Fruit fly (Drosophila melanogaster) whole organism, embryonic: ENCODE measurements around the gene CG10185.

Source experiments
- Abd-B ChIP-seq: fragments of 200-800 bp; sonication (Bioruptor generic); optimal IDR thresholded peaks from 2 replicates; lab custom pipeline; 2018; ENCODE audit warnings: missing biosample characterization, mild to moderate bottlenecking, missing genetic modification characterization, moderate library complexity
- Ada2b ChIP-seq: fragments of 200-800 bp; sonication (Bioruptor generic); IDR thresholded peaks from 2 replicates; pipeline ENCODE4 v1.3.6; 2022; ENCODE audit warnings: missing biosample characterization, missing genetic modification characterization
- Atf3 ChIP-seq: fragments of 200-800 bp; sonication (Bioruptor generic); optimal IDR thresholded peaks from 3 replicates; lab custom pipeline; 2016; ENCODE audit warnings: missing biosample characterization, missing genetic modification characterization
- Blimp-1 ChIP-seq: fragments of 200-800 bp; sonication (Bioruptor generic); optimal IDR thresholded peaks from 3 replicates; lab custom pipeline; 2018; ENCODE audit warnings: missing biosample characterization, missing genetic modification characterization, mild to moderate bottlenecking, moderate library complexity, missing genetic modification reagents
- CG10274 ChIP-seq: fragments of 200-800 bp; sonication (Bioruptor generic); optimal IDR thresholded peaks from 3 replicates; lab custom pipeline; 2017; ENCODE audit warnings: missing biosample characterization, mild to moderate bottlenecking, missing genetic modification characterization
- CG10431 ChIP-seq: fragments of 200-800 bp; sonication (Bioruptor generic); optimal IDR thresholded peaks from 3 replicates; lab custom pipeline; 2018; ENCODE audit warnings: missing biosample characterization, mild to moderate bottlenecking, missing genetic modification characterization
- CG10979 ChIP-seq: fragments of 200-800 bp; sonication (Bioruptor generic); optimal IDR thresholded peaks from 2 replicates; lab custom pipeline; 2018; ENCODE audit warnings: missing biosample characterization, mild to moderate bottlenecking, missing genetic modification characterization, moderate library complexity
- CG13424 ChIP-seq: fragments of 200-800 bp; sonication (Bioruptor generic); optimal IDR thresholded peaks from 2 replicates; lab custom pipeline; 2019; ENCODE audit warnings: missing biosample characterization, mild to moderate bottlenecking, missing genetic modification characterization, moderate library complexity
- CG13624 ChIP-seq: fragments of 200-800 bp; sonication (Bioruptor generic); optimal IDR thresholded peaks from 2 replicates; lab custom pipeline; 2016; ENCODE audit warnings: missing biosample characterization, missing genetic modification characterization
- CG14441 ChIP-seq: fragments of 200-800 bp; sonication (Bioruptor generic); IDR thresholded peaks from 2 replicates; pipeline ENCODE4 v1.3.6; 2022; ENCODE audit warnings: missing biosample characterization, missing genetic modification characterization
- CG1602 ChIP-seq: fragments of 200-800 bp; sonication (Bioruptor generic); optimal IDR thresholded peaks from 3 replicates; lab custom pipeline; 2016; ENCODE audit warnings: missing biosample characterization, missing genetic modification characterization
- CG2678 ChIP-seq: fragments of 200-800 bp; sonication (Bioruptor generic); optimal IDR thresholded peaks from 3 replicates; lab custom pipeline; 2019; ENCODE audit warnings: missing biosample characterization, mild to moderate bottlenecking, missing genetic modification characterization, moderate library complexity
- CG3065 ChIP-seq: fragments of 200-800 bp; sonication (Bioruptor generic); optimal IDR thresholded peaks from 2 replicates; lab custom pipeline; 2016; ENCODE audit warnings: missing biosample characterization, missing genetic modification characterization
- CG34376 ChIP-seq: fragments of 200-800 bp; sonication (Bioruptor generic); optimal IDR thresholded peaks from 2 replicates; lab custom pipeline; 2018; ENCODE audit warnings: missing biosample characterization, mild to moderate bottlenecking, missing genetic modification characterization
- CG4730 ChIP-seq: fragments of 200-800 bp; sonication (Bioruptor generic); IDR thresholded peaks from 2 replicates; pipeline ENCODE4 v1.3.6; 2022; ENCODE audit warnings: missing biosample characterization, missing genetic modification characterization
- CG6654 ChIP-seq: fragments of 200-800 bp; sonication (Bioruptor generic); optimal IDR thresholded peaks from 2 replicates; lab custom pipeline; 2017; ENCODE audit warnings: missing biosample characterization, mild to moderate bottlenecking, missing genetic modification characterization
- CG7372 ChIP-seq: fragments of 200-800 bp; sonication (Bioruptor generic); IDR thresholded peaks from 2 replicates; pipeline ENCODE4 v1.3.6; 2022; ENCODE audit warnings: missing biosample characterization, missing genetic modification characterization
- CkIIα-i1 ChIP-seq: fragments of 200-800 bp; sonication (Bioruptor generic); IDR thresholded peaks from 2 replicates; pipeline ENCODE4 v1.3.6; 2022; ENCODE audit warnings: missing biosample characterization, missing genetic modification characterization
- D ChIP-seq, 2 experiments: fragments of 200-800 bp in 1 of 2; fragments of >200 bp in 1 of 2; sonication (Bioruptor generic) in 1 of 2; optimal IDR thresholded peaks; 2 replicates in 1 of 2; 3 replicates in 1 of 2; lab custom pipeline; 2017; ENCODE audit warnings: mild to moderate bottlenecking in 1 of 2, missing biosample characterization in 1 of 2, missing genetic modification characterization in 1 of 2, missing genetic modification reagents in 1 of 2
- Dek ChIP-seq: fragments of 200-800 bp; sonication (Bioruptor generic); optimal IDR thresholded peaks from 3 replicates; lab custom pipeline; 2019; ENCODE audit warnings: missing biosample characterization, mild to moderate bottlenecking, missing genetic modification characterization, moderate library complexity
- Dll ChIP-seq: fragments of 200-800 bp; sonication (Bioruptor generic); IDR thresholded peaks from 4 replicates; pipeline ENCODE4 v1.3.6; 2022; ENCODE audit warnings: missing biosample characterization, missing genetic modification characterization; ENCODE audit not compliant: partially characterized antibody
- GATAe ChIP-seq: fragments of 200-800 bp; sonication (Bioruptor generic); conservative IDR thresholded peaks from 2 replicates; pipeline ENCODE4 v1.3.6; 2022; ENCODE audit warnings: missing biosample characterization, missing genetic modification characterization
- Hand ChIP-seq: fragments of 200-800 bp; sonication (Bioruptor generic); optimal IDR thresholded peaks from 2 replicates; lab custom pipeline; 2017; ENCODE audit warnings: mild to moderate bottlenecking, missing biosample characterization, missing genetic modification reagents, missing genetic modification characterization
- HmgD ChIP-seq: fragments of 200-800 bp; sonication (Bioruptor generic); optimal IDR thresholded peaks from 3 replicates; lab custom pipeline; 2016; ENCODE audit warnings: missing biosample characterization, missing genetic modification characterization
- Med ChIP-seq: fragments of 200-800 bp; sonication (Bioruptor generic); peaks from one replicate; lab custom pipeline; 2016; ENCODE audit warnings: missing biosample characterization, missing genetic modification characterization, mild to moderate bottlenecking, inconsistent platforms, moderate library complexity
- Meics ChIP-seq: fragments of 200-800 bp; sonication (Bioruptor generic); optimal IDR thresholded peaks from 2 replicates; lab custom pipeline; 2017; ENCODE audit warnings: missing biosample characterization, mild to moderate bottlenecking, missing genetic modification characterization
- Ptx1 ChIP-seq: fragments of 200-800 bp; sonication (Bioruptor generic); IDR thresholded peaks from 2 replicates; pipeline ENCODE4 v1.3.6; 2022; ENCODE audit warnings: missing biosample characterization, missing genetic modification characterization
- Rx ChIP-seq: fragments of 200-800 bp; sonication (Bioruptor generic); IDR thresholded peaks from 2 replicates; pipeline ENCODE4 v1.3.6; 2022; ENCODE audit warnings: missing biosample characterization, missing genetic modification characterization
- Scr ChIP-seq: fragments of 200-800 bp; sonication (Bioruptor generic); IDR thresholded peaks from 2 replicates; pipeline ENCODE4 v1.3.6; 2022; ENCODE audit warnings: missing biosample characterization, missing genetic modification characterization; ENCODE audit not compliant: partially characterized antibody
- Sox102F ChIP-seq: fragments of 200-800 bp; sonication (Bioruptor generic); optimal IDR thresholded peaks from 2 replicates; lab custom pipeline; 2018; ENCODE audit warnings: missing biosample characterization, mild to moderate bottlenecking, missing genetic modification characterization, moderate library complexity
- cg ChIP-seq: fragments of 200-800 bp; sonication (Bioruptor generic); optimal IDR thresholded peaks from 3 replicates; lab custom pipeline; 2019; ENCODE audit warnings: missing biosample characterization, mild to moderate bottlenecking, missing genetic modification characterization, moderate library complexity
- chm ChIP-seq: fragments of 200-800 bp; sonication (Bioruptor generic); IDR thresholded peaks from 2 replicates; pipeline ENCODE4 v1.3.6; 2022; ENCODE audit warnings: missing biosample characterization, missing genetic modification characterization
- dm ChIP-seq: fragments of 200-800 bp; sonication (Bioruptor generic); optimal IDR thresholded peaks from 3 replicates; lab custom pipeline; 2016; ENCODE audit warnings: missing biosample characterization, missing genetic modification characterization
- gcm ChIP-seq: fragments of 200-800 bp; sonication (Bioruptor generic); optimal IDR thresholded peaks from 2 replicates; lab custom pipeline; 2019; ENCODE audit warnings: missing biosample characterization, mild to moderate bottlenecking, missing genetic modification characterization, moderate library complexity
- gcm2 ChIP-seq: fragments of 200-800 bp; sonication (Bioruptor generic); optimal IDR thresholded peaks from 2 replicates; lab custom pipeline; 2016; ENCODE audit warnings: missing biosample characterization, missing genetic modification characterization
- gem ChIP-seq: fragments of 200-800 bp; sonication (Bioruptor generic); optimal IDR thresholded peaks from 2 replicates; lab custom pipeline; 2019; ENCODE audit warnings: missing biosample characterization, mild to moderate bottlenecking, missing genetic modification characterization, moderate library complexity
- inv ChIP-seq: fragments of 200-800 bp; sonication (Bioruptor generic); IDR thresholded peaks from 2 replicates; pipeline ENCODE4 v1.3.6; 2022; ENCODE audit warnings: missing biosample characterization, missing genetic modification characterization; ENCODE audit not compliant: partially characterized antibody
- pan ChIP-seq, 4 experiments: fragments of >200 bp in 3 of 4; fragments of 200-800 bp in 1 of 4; sonication (Bioruptor generic) in 1 of 4; optimal IDR thresholded peaks in 3 of 4; IDR thresholded peaks in 1 of 4; 2 replicates each; pipeline versions ENCODE4 v1.3.6 to Lab custom; 2017 to 2022; ENCODE audit warnings: missing biosample characterization in 2 of 4, missing genetic modification characterization in 2 of 4, mixed read lengths in 1 of 4
- pb ChIP-seq: fragments of 200-800 bp; sonication (Bioruptor generic); optimal IDR thresholded peaks from 3 replicates; lab custom pipeline; 2016; ENCODE audit warnings: missing biosample characterization, missing genetic modification characterization
- pfk ChIP-seq: fragments of 200-800 bp; sonication (Bioruptor generic); optimal IDR thresholded peaks from 2 replicates; lab custom pipeline; 2018; ENCODE audit warnings: missing biosample characterization, mild to moderate bottlenecking, missing genetic modification characterization, moderate library complexity
- psq ChIP-seq: fragments of 200-800 bp; sonication (Bioruptor generic); optimal IDR thresholded peaks from 2 replicates; lab custom pipeline; 2017; ENCODE audit warnings: missing biosample characterization, missing genetic modification characterization
- pum ChIP-seq: fragments of 200-800 bp; sonication (Bioruptor generic); optimal IDR thresholded peaks from 2 replicates; lab custom pipeline; 2016; ENCODE audit warnings: missing biosample characterization, missing genetic modification characterization
- sc ChIP-seq, 3 experiments: fragments of >200 bp in 2 of 3; fragments of 200-800 bp in 1 of 3; sonication (Bioruptor generic) in 1 of 3; optimal IDR thresholded peaks; 2 replicates in 2 of 3; 3 replicates in 1 of 3; lab custom pipeline; 2017; ENCODE audit warnings: mild to moderate bottlenecking in 1 of 3, missing biosample characterization in 1 of 3, missing genetic modification characterization in 1 of 3, missing genetic modification reagents in 1 of 3
- stc ChIP-seq: fragments of 200-800 bp; sonication (Bioruptor generic); IDR thresholded peaks from 2 replicates; pipeline ENCODE4 v1.3.6; 2022; ENCODE audit warnings: missing biosample characterization, missing genetic modification characterization
- usp ChIP-seq: fragments of >200 bp; optimal IDR thresholded peaks from 2 replicates; lab custom pipeline; 2017; ENCODE audit warnings: missing biosample characterization, missing genetic modification characterization
- wdn ChIP-seq: fragments of 200-800 bp; sonication (Bioruptor generic); IDR thresholded peaks from 2 replicates; pipeline ENCODE4 v1.3.6; 2022; ENCODE audit warnings: missing biosample characterization, missing genetic modification characterization

Gene CG10185

DNA sequence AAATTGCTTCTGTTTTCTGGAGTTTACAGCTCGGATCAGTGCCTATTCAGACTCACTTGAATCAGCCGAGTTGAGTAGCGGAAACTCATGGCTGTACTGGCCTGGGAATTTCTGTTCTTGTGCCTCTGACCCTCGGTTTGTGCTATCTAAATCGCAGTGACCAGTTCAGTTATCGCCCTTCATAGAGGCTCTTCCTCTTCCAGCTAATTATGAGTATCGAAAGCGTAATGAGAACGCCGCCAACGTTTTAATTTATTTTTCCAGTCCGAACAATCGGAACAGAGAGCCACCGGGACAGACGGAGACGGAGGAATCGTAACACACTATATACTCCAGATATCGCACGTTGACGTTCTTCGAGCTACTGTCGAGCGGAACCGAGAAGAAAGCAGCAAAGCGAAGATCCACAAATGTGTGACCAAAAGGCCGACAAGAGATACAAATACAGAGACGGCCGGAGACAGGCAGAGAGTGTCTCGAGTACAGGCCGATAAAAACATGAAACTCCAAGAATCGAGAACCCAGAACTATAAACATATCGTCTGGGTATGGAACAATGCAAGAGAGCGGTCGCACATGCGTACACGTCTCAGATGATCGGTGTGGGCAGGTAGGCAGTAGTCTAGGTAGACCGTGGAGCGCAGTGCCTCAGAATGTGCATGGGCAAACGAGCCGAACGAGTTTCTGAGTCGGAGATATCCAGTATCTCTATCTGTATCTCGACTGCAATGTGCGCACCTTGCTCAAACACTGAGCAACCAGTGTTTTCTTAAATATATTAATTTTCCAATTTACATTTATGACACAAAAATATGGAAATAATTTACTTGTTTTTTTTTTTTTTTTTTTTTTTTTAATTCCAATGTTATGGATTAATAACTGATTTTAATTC, 4.5 kb upstream of the CG10185 start (continued):
- TF ChIP-seq pum (GFP tag; lab: Kevin White, UChicago) (no peak), Abd-B (GFP tag; lab: Kevin White, UChicago) (no peak), CkIIα-i1 (GFP tag; lab: Robert Waterston, UW) (no peak), Sox102F (peak; percentile 80), CG7372 (GFP tag; lab: Robert Waterston, UW) (0 out of 2 replicates have a peak, but pooled peaks have one; percentile 14), CG6654 (no peak), Med (GFP tag; lab: Kevin White, UChicago) (no peak), pfk (no peak), CG3065 (GFP tag; lab: Kevin White, UChicago) (no peak), dm (GFP tag; lab: Kevin White, UChicago) (peak; percentile 24), Dek (tag; lab: Kevin White, UChicago) (no peak), psq (peak; percentile 56), Ptx1 (GFP tag; lab: Robert Waterston, UW) (peak; percentile 79), gcm2 (peak; percentile 14), usp (no peak), GATAe (0 out of 2 replicates have a peak, but pooled peaks have one; percentile 21), Dll (GFP tag; lab: Robert Waterston, UW) (no peak), CG10431 (peak; percentile 48), Hand (GFP tag; lab: Kevin White, UChicago) (no peak), wdn (GFP tag; lab: Robert Waterston, UW) (no peak), CG13624 (GFP tag; lab: Kevin White, UChicago) (peak; percentile 1), CG34376 (GFP tag; lab: Kevin White, UChicago) (no peak), CG1602 (GFP tag; lab: Kevin White, UChicago) (peak; percentile 73), D (optimal IDR thresholded peaks at IDR 0.05; lab: Kevin White, UChicago) (no peak), D (GFP tag; optimal IDR thresholded peaks at IDR 0.05; lab: Kevin White, UChicago) (peak; percentile 62), CG10979 (tag; lab: Kevin White, UChicago) (peak; percentile 80), Rx (GFP tag; lab: Robert Waterston, UW) (no peak), Blimp-1 (peak; percentile 84), sc (optimal IDR thresholded peaks at IDR 0.05; lab: Kevin White, UChicago) (no peak), sc (GFP tag; optimal IDR thresholded peaks at IDR 0.05; lab: Kevin White, UChicago) (peak; percentile 53), pb (GFP tag; lab: Kevin White, UChicago) (no peak), gem (tag; lab: Kevin White, UChicago) (peak; percentile 76), cg (peak; percentile 45), pan (optimal IDR thresholded peaks at IDR 0.05; lab: Kevin White, UChicago) (no peak), pan (GFP tag; optimal IDR thresholded peaks at IDR 0.05 in 1 of 2, IDR thresholded peaks at IDR 0.05 in 1 of 2) (peak in 1 of 2 experiments; percentile 78), CG10274 (GFP tag; lab: Kevin White, UChicago) (no peak), Scr (GFP tag; lab: Robert Waterston, UW) (0 out of 2 replicates have a peak, but pooled peaks have one; percentile 13), HmgD (GFP tag; lab: Kevin White, UChicago) (no peak), Meics (GFP tag; lab: Kevin White, UChicago) (peak; percentile 30), Ada2b (GFP tag; lab: Robert Waterston, UW) (peak; percentile 60), CG4730 (GFP tag; lab: Robert Waterston, UW) (0 out of 2 replicates have a peak, but pooled peaks have one; percentile 30), Atf3 (peak; percentile 11), CG14441 (GFP tag; lab: Robert Waterston, UW) (no peak), gcm (GFP tag; lab: Kevin White, UChicago) (peak; percentile 66), inv (GFP tag; lab: Robert Waterston, UW) (no peak), chm (GFP tag; lab: Robert Waterston, UW) (peak; percentile 72), stc (peak; percentile 88), CG13424 (tag; lab: Kevin White, UChicago) (peak; percentile 48), CG2678 (tag; lab: Kevin White, UChicago) (no peak)
